Worm (Caenorhabditis elegans) whole organism, L4 larva: ENCODE results near the gene gdh-1.

Experiments used
- D1046.2 ChIP-seq: fragments of 200-800 bp; sonication (Bioruptor generic); IDR thresholded peaks from 2 replicates; pipeline ENCODE4 v1.3.6; 2022; ENCODE audit warnings: missing genetic modification characterization, missing compliant biosample characterization
- F10B5.3 ChIP-seq: sonication (generic microtip); optimal IDR thresholded peaks from 2 replicates; lab custom pipeline; 2016; ENCODE audit warnings: mild to moderate bottlenecking, missing genetic modification characterization, missing compliant biosample characterization
- F26F4.8 ChIP-seq: fragments of 200-800 bp; sonication (Bioruptor generic); conservative IDR thresholded peaks from 2 replicates; pipeline ENCODE4 v1.3.6; 2022; ENCODE audit warnings: missing genetic modification characterization, missing compliant biosample characterization
- F44E2.7 ChIP-seq: fragments of 200-800 bp; sonication (Bioruptor generic); IDR thresholded peaks from 2 replicates; pipeline ENCODE4 v2.1.2; 2022; ENCODE audit warnings: missing genetic modification characterization, missing compliant biosample characterization
- F49E8.2 ChIP-seq: sonication (generic microtip); optimal IDR thresholded peaks from 2 replicates; lab custom pipeline; 2016; ENCODE audit warnings: missing compliant biosample characterization, mild to moderate bottlenecking, missing genetic modification characterization, borderline replicate concordance
- T20F7.1 ChIP-seq: fragments of 200-800 bp; sonication (Bioruptor generic); optimal IDR thresholded peaks from 2 replicates; lab custom pipeline; 2018; ENCODE audit warnings: mild to moderate bottlenecking, missing genetic modification characterization, missing compliant biosample characterization
- T26A8.4 ChIP-seq: fragments of 200-800 bp; sonication (Bioruptor generic); IDR thresholded peaks from 2 replicates; pipeline ENCODE4 v1.3.6; 2022; ENCODE audit warnings: missing genetic modification characterization, missing compliant biosample characterization
- Y75B8A.6 ChIP-seq: fragments of 200-800 bp; sonication (Bioruptor generic); IDR thresholded peaks from 2 replicates; pipeline ENCODE4 v1.3.6; 2022; ENCODE audit warnings: missing genetic modification reagents, missing genetic modification characterization, missing compliant biosample characterization
- attf-4 ChIP-seq: sonication (generic microtip); optimal IDR thresholded peaks from 3 replicates; lab custom pipeline; 2017; ENCODE audit warnings: missing biosample characterization, missing genetic modification characterization
- ceh-32 ChIP-seq: sonication (generic microtip); optimal IDR thresholded peaks from 2 replicates; lab custom pipeline; 2016; ENCODE audit warnings: mild to moderate bottlenecking, missing genetic modification characterization, missing compliant biosample characterization; ENCODE audit not compliant: poor library complexity
- ceh-44 ChIP-seq: fragments of 200-800 bp; sonication (Bioruptor generic); IDR thresholded peaks from 2 replicates; pipeline ENCODE4 v1.3.6; 2022; ENCODE audit warnings: missing genetic modification reagents, missing genetic modification characterization, missing compliant biosample characterization
- ceh-62 ChIP-seq: sonication (generic microtip); optimal IDR thresholded peaks from 2 replicates; lab custom pipeline; 2017; ENCODE audit warnings: missing biosample characterization, missing genetic modification characterization
- ceh-82 ChIP-seq: sonication (generic microtip); optimal IDR thresholded peaks from 2 replicates; lab custom pipeline; 2017; ENCODE audit warnings: missing biosample characterization, missing genetic modification characterization
- ces-1 ChIP-seq: fragments of 150-350 bp; sonication (generic microtip); optimal IDR thresholded peaks from 4 replicates; lab custom pipeline; 2014; ENCODE audit warnings: missing biosample characterization, missing genetic modification reagents, missing genetic modification characterization
- cey-2 ChIP-seq: sonication (generic microtip); optimal IDR thresholded peaks from 3 replicates; lab custom pipeline; 2017; ENCODE audit warnings: missing genetic modification characterization, mild to moderate bottlenecking, missing compliant biosample characterization, antibody characterized with exemption, borderline replicate concordance; ENCODE audit not compliant: insufficient read depth
- daf-12 ChIP-seq: fragments of 150-350 bp; optimal IDR thresholded peaks from 2 replicates; lab custom pipeline; 2014; ENCODE audit warnings: missing biosample characterization, missing genetic modification reagents, missing genetic modification characterization
- daf-19 ChIP-seq: fragments of 200-800 bp; sonication (Bioruptor generic); conservative IDR thresholded peaks from 2 replicates; pipeline ENCODE4 v1.3.6; 2022; ENCODE audit warnings: missing genetic modification characterization, missing compliant biosample characterization
- daf-8 ChIP-seq: fragments of 200-800 bp; sonication (Bioruptor generic); IDR thresholded peaks from 2 replicates; pipeline ENCODE4 v1.3.6; 2022; ENCODE audit warnings: missing genetic modification characterization, missing compliant biosample characterization
- dmd-9 ChIP-seq: fragments of 200-800 bp; sonication (Bioruptor generic); IDR thresholded peaks from 2 replicates; pipeline ENCODE4 v1.3.6; 2022; ENCODE audit warnings: missing genetic modification reagents, missing genetic modification characterization, missing compliant biosample characterization
- duxl-1 ChIP-seq: sonication (generic microtip); optimal IDR thresholded peaks from 2 replicates; lab custom pipeline; 2016; ENCODE audit warnings: mild to moderate bottlenecking, missing genetic modification characterization, moderate library complexity, missing compliant biosample characterization; ENCODE audit not compliant: poor library complexity
- dve-1 ChIP-seq: sonication (generic microtip); optimal IDR thresholded peaks from 2 replicates; lab custom pipeline; 2017; ENCODE audit warnings: antibody characterized with exemption, mild to moderate bottlenecking, missing genetic modification characterization, missing compliant biosample characterization; ENCODE audit not compliant: insufficient read depth
- egl-27 ChIP-seq: sonication (generic microtip); optimal IDR thresholded peaks from 3 replicates; lab custom pipeline; 2017; ENCODE audit warnings: missing biosample characterization, missing genetic modification reagents, missing genetic modification characterization
- egl-43 ChIP-seq: fragments of 200-800 bp; sonication (Bioruptor generic); IDR thresholded peaks from 2 replicates; pipeline ENCODE4 v1.3.6; 2022; ENCODE audit warnings: missing genetic modification reagents, missing genetic modification characterization, missing compliant biosample characterization
- hlh-30 ChIP-seq: sonication (generic microtip); optimal IDR thresholded peaks from 2 replicates; lab custom pipeline; 2017; ENCODE audit warnings: antibody characterized with exemption, mild to moderate bottlenecking, missing genetic modification characterization, missing compliant biosample characterization; ENCODE audit not compliant: insufficient read depth
- hmg-1.1 ChIP-seq: fragments of 200-800 bp; sonication (Bioruptor generic); IDR thresholded peaks from 2 replicates; pipeline ENCODE4 v1.3.6; 2022; ENCODE audit warnings: missing genetic modification reagents, missing genetic modification characterization, missing compliant biosample characterization
- lin-29 ChIP-seq: fragments of 200-800 bp; sonication (Bioruptor generic); IDR thresholded peaks from 2 replicates; pipeline ENCODE4 v1.3.6; 2022; ENCODE audit warnings: missing genetic modification reagents, missing genetic modification characterization, missing compliant biosample characterization
- lsy-2 ChIP-seq, 2 experiments: fragments of 150-350 bp in 1 of 2; sonication (generic microtip) in 1 of 2; optimal IDR thresholded peaks; 2 replicates each; lab custom pipeline; 2014 to 2017; ENCODE audit warnings: missing biosample characterization in 2 of 2, missing genetic modification characterization in 2 of 2
- madf-9 ChIP-seq: fragments of 200-800 bp; sonication (Bioruptor generic); conservative IDR thresholded peaks from 2 replicates; pipeline ENCODE4 v1.3.6; 2022; ENCODE audit warnings: missing genetic modification reagents, missing genetic modification characterization, missing compliant biosample characterization
- mdt-29 ChIP-seq: fragments of 200-800 bp; sonication (Bioruptor generic); IDR thresholded peaks from 2 replicates; pipeline ENCODE4 v1.3.6; 2022; ENCODE audit warnings: missing genetic modification reagents, missing genetic modification characterization, missing compliant biosample characterization
- mes-2 ChIP-seq: sonication (generic microtip); optimal IDR thresholded peaks from 2 replicates; lab custom pipeline; 2016; ENCODE audit warnings: missing genotype, mild to moderate bottlenecking, missing genetic modification characterization, missing compliant biosample characterization; ENCODE audit not compliant: poor library complexity, severe bottlenecking
- nhr-42 ChIP-seq: fragments of 200-800 bp; sonication (Bioruptor generic); IDR thresholded peaks from 2 replicates; pipeline ENCODE4 v1.3.6; 2022; ENCODE audit warnings: missing genetic modification characterization, missing compliant biosample characterization
- nhr-6 ChIP-seq: fragments of 150-350 bp; optimal IDR thresholded peaks from 2 replicates; lab custom pipeline; 2014; ENCODE audit warnings: missing biosample characterization, missing genetic modification characterization
- nhr-76 ChIP-seq: fragments of 150-350 bp; optimal IDR thresholded peaks from 2 replicates; lab custom pipeline; 2014; ENCODE audit warnings: missing biosample characterization, missing genetic modification characterization
- nhr-77 ChIP-seq: fragments of 150-350 bp; optimal IDR thresholded peaks from 2 replicates; lab custom pipeline; 2014; ENCODE audit warnings: missing biosample characterization, missing genetic modification characterization
- pha-4 ChIP-seq, 2 experiments: fragments of 150-350 bp in 1 of 2; fragments of 200-800 bp in 1 of 2; sonication (Bioruptor generic) in 1 of 2; IDR thresholded peaks in 1 of 2; optimal IDR thresholded peaks in 1 of 2; 2 replicates each; pipeline versions ENCODE4 v1.3.6 to Lab custom; 2014 to 2022; ENCODE audit warnings: missing genetic modification characterization in 2 of 2, missing genetic modification reagents in 2 of 2, missing biosample characterization in 1 of 2, missing compliant biosample characterization in 1 of 2
- php-3 ChIP-seq: fragments of 200-800 bp; sonication (Bioruptor generic); IDR thresholded peaks from 2 replicates; pipeline ENCODE4 v1.3.6; 2022; ENCODE audit warnings: missing genetic modification reagents, missing genetic modification characterization, missing compliant biosample characterization
- saeg-2 ChIP-seq: fragments of 200-800 bp; sonication (Bioruptor generic); IDR thresholded peaks from 2 replicates; pipeline ENCODE4 v1.3.6; 2022; ENCODE audit warnings: missing genetic modification reagents, missing genetic modification characterization, missing compliant biosample characterization
- skn-1 ChIP-seq: fragments of 150-350 bp; optimal IDR thresholded peaks from 2 replicates; lab custom pipeline; 2014; ENCODE audit warnings: missing biosample characterization, missing genetic modification characterization
- snpc-1.2 ChIP-seq: fragments of 200-800 bp; sonication (Bioruptor generic); IDR thresholded peaks from 2 replicates; pipeline ENCODE4 v1.3.6; 2022; ENCODE audit warnings: missing genetic modification reagents, missing genetic modification characterization, missing compliant biosample characterization
- spr-1 ChIP-seq: sonication (generic microtip); optimal IDR thresholded peaks from 2 replicates; lab custom pipeline; 2016; ENCODE audit warnings: mild to moderate bottlenecking, missing genetic modification characterization, missing compliant biosample characterization
- spr-3 ChIP-seq: fragments of 200-800 bp; sonication (Bioruptor generic); optimal IDR thresholded peaks from 2 replicates; lab custom pipeline; 2018; ENCODE audit warnings: mild to moderate bottlenecking, missing genetic modification characterization, missing compliant biosample characterization
- tag-97 ChIP-seq: fragments of 200-800 bp; sonication (Bioruptor generic); IDR thresholded peaks from 2 replicates; pipeline ENCODE4 v1.3.6; 2022; ENCODE audit warnings: missing genetic modification characterization, missing compliant biosample characterization
- tra-1 ChIP-seq: fragments of 200-800 bp; sonication (Bioruptor generic); IDR thresholded peaks from 2 replicates; pipeline ENCODE4 v1.3.6; 2022; ENCODE audit warnings: missing genetic modification reagents, missing genetic modification characterization, missing compliant biosample characterization
- unc-130 ChIP-seq: sonication (generic microtip); optimal IDR thresholded peaks from 2 replicates; lab custom pipeline; 2016; ENCODE audit warnings: missing genetic modification reagents, missing genetic modification characterization, missing compliant biosample characterization
- unc-62 ChIP-seq, 3 experiments: fragments of 150-350 bp in 1 of 3; sonication (generic microtip); optimal IDR thresholded peaks in 2 of 3; peaks in 1 of 3; 1 replicate in 1 of 3; 2 replicates in 2 of 3; lab custom pipeline; 2014 to 2017; ENCODE audit warnings: missing biosample characterization in 3 of 3, missing genetic modification characterization in 3 of 3, missing genetic modification reagents in 3 of 3, missing genotype in 1 of 3
- zfp-2 ChIP-seq: sonication (generic microtip); optimal IDR thresholded peaks from 2 replicates; lab custom pipeline; 2016; ENCODE audit warnings: mild to moderate bottlenecking, missing genetic modification characterization, missing compliant biosample characterization
- zfp-3 ChIP-seq: fragments of 200-800 bp; sonication (Bioruptor generic); conservative IDR thresholded peaks from 2 replicates; pipeline ENCODE4 v1.3.6; 2022; ENCODE audit warnings: missing genetic modification reagents, missing genetic modification characterization, missing compliant biosample characterization

The gdh-1 gene

ce11 chrIV:11955592-11955991 lies 2.5 kb downstream of the gdh-1 start (continued):
- TF ChIP-seq pha-4 (GFP tag; IDR thresholded peaks at IDR 0.05; lab: Robert Waterston, UW) (peak; percentile 42; the same call in 1 of the 2 replicates), pha-4 (tag; optimal IDR thresholded peaks at IDR 0.05; lab: Kevin White, UChicago) (no peak)

- TF ChIP-seq ceh-44, result no peak
- peak in 1 of 2 experiments; percentile 100 for TF ChIP-seq unc-62 (GFP tag; optimal IDR thresholded peaks at IDR 0.05 in 1 of 2; lab: Kevin White, UChicago)
- no peak for TF ChIP-seq unc-62 (tag; optimal IDR thresholded peaks at IDR 0.05; lab: Kevin White, UChicago)
- TF ChIP-seq ceh-62 (tag; lab: Kevin White, UChicago), result no peak
- peak; percentile 98 for TF ChIP-seq mdt-29 (GFP tag; lab: Robert Waterston, UW)
- TF ChIP-seq spr-1 (tag; lab: Kevin White, UChicago), result no peak
- no peak for TF ChIP-seq attf-4 (tag; lab: Kevin White, UChicago)
- TF ChIP-seq php-3, result peak; percentile 65
- peak; percentile 45; the same call in 1 of the 2 replicates for TF ChIP-seq madf-9 (GFP tag; lab: Robert Waterston, UW)
- TF ChIP-seq dmd-9 (GFP tag; lab: Robert Waterston, UW), result no peak
- TF ChIP-seq T20F7.1, result peak; percentile 76
- peak in 1 of 2 experiments; percentile 74 for TF ChIP-seq lsy-2 (tag; optimal IDR thresholded peaks at IDR 0.05; lab: Kevin White, UChicago)
- no peak for TF ChIP-seq egl-27 (tag; lab: Kevin White, UChicago)
- peak; percentile 62 for TF ChIP-seq mes-2 (tag; lab: Kevin White, UChicago)
- TF ChIP-seq snpc-1.2 (GFP tag; lab: Robert Waterston, UW), result no peak
- TF ChIP-seq unc-130 (GFP tag; lab: Kevin White, UChicago), result no peak
- TF ChIP-seq lin-29 (GFP tag; lab: Robert Waterston, UW), result 0 out of 2 replicates have a peak, but pooled peaks have one; percentile 59
- TF ChIP-seq daf-19 (GFP tag; lab: Robert Waterston, UW), result no peak
- peak; percentile 90 for TF ChIP-seq cey-2 (tag; lab: Kevin White, UChicago)
- no peak for TF ChIP-seq skn-1
- TF ChIP-seq ces-1 (GFP tag; lab: Kevin White, UChicago), result no peak
- TF ChIP-seq hlh-30 (tag; lab: Kevin White, UChicago), result peak; percentile 98
- peak; percentile 14 for TF ChIP-seq zfp-2 (tag; lab: Kevin White, UChicago)
- TF ChIP-seq daf-8 (GFP tag; lab: Robert Waterston, UW), result no peak
- TF ChIP-seq saeg-2, result peak; percentile 89
- TF ChIP-seq T26A8.4 (GFP tag; lab: Robert Waterston, UW), result peak; percentile 60; the same call in 1 of the 2 replicates
- peak; percentile 54 for TF ChIP-seq nhr-76 (tag; lab: Kevin White, UChicago)
- TF ChIP-seq daf-12 (tag; lab: Kevin White, UChicago), result no peak
- TF ChIP-seq D1046.2 (GFP tag; lab: Robert Waterston, UW), result peak; percentile 14; the same call in 1 of the 2 replicates
- no peak for TF ChIP-seq spr-3 (GFP tag; lab: Kevin White, UChicago)
- TF ChIP-seq nhr-42 (GFP tag; lab: Robert Waterston, UW), result no peak
- TF ChIP-seq ceh-82, result no peak
- TF ChIP-seq dve-1 (tag; lab: Kevin White, UChicago), result peak; percentile 94
- TF ChIP-seq tag-97, result no peak
- TF ChIP-seq zfp-3 (GFP tag; lab: Robert Waterston, UW), result peak; percentile 51; the same call in 1 of the 2 replicates
- TF ChIP-seq F44E2.7 (GFP tag; lab: Robert Waterston, UW), result no peak
- TF ChIP-seq nhr-77 (tag; lab: Kevin White, UChicago), result peak; percentile 86
- no peak for TF ChIP-seq ceh-32 (tag; lab: Kevin White, UChicago)
- no peak for TF ChIP-seq F26F4.8 (GFP tag; lab: Robert Waterston, UW)
- TF ChIP-seq nhr-6 (tag; lab: Kevin White, UChicago), result peak; percentile 49
- TF ChIP-seq tra-1 (GFP tag; lab: Robert Waterston, UW), result peak; percentile 94
- TF ChIP-seq F49E8.2 (tag; lab: Kevin White, UChicago), result no peak
- no peak for TF ChIP-seq F10B5.3 (tag; lab: Kevin White, UChicago)
- no peak for TF ChIP-seq egl-43 (GFP tag; lab: Robert Waterston, UW)
- peak; percentile 49; the same call in 1 of the 2 replicates for TF ChIP-seq hmg-1.1 (GFP tag; lab: Robert Waterston, UW)
- peak; percentile 48 for TF ChIP-seq duxl-1 (tag; lab: Kevin White, UChicago)
- no peak for TF ChIP-seq Y75B8A.6
These were observed 3.3 kb downstream of the gdh-1 start for ce11 chrIV:11956387-11956786.
